Fruit fly (Drosophila melanogaster): ENCODE measurements around the gene Doc2.

The Doc2 gene

DNA sequence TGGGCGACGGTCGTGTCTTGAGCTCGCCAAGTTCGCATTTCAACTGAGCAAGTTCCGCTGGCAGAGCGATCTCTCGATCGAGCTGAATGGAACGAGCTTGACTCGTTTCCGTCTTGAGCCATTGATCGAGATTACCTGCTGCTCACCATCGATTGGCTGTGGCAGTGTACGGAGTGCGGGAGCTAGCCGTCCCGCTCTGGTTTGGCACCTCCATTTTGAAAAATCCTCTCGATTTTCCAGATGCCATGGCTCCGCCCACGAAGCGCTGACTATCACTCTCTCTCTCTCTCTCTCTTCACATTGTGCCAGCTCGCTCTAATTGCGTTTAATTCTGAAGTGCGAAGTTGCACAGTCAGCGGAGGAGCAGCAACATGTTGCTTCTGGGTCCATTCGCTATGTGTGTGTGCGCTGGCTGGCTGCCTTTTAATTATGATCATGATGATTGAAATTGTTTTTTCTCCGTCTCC is at the start of gene Doc2:
Gene Doc2 (minus strand): TSS at position 51 of the 467 bp plus-strand sequence.
- TF ChIP-seq Myc (optimal IDR thresholded peaks at IDR 0.05) (no peak), h (optimal IDR thresholded peaks at IDR 0.05) (no peak), psq (optimal IDR thresholded peaks at IDR 0.05) (no peak)

DNA sequence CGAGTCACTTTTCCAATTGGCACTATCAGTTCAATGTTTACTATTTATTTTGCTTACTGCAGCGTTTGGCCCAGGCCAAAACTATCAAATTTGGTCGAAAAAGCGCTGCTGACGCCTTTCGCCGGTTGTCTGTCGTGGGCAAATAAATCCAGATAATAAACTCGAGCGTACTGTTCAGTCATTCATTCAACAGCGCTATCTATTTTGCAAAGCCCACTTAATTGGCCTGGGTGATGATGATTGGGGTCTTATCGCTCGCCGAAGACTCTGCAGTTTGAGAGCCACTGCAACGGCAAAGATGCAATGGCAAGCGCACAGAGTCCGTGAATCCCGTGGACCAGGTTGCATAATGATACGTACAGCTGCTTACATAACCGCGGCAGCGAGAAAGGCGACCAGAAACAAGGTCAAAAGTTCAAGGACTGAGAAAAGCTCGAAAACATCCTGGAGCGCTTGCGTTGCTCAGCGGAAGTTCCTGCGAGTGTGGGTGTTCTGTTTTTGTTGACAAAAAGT is 47.5 kb upstream of the Doc2 start:
- TF ChIP-seq ttk (optimal IDR thresholded peaks at IDR 0.05), result no peak
- no peak for TF ChIP-seq h (optimal IDR thresholded peaks at IDR 0.05)
- TF ChIP-seq insv (optimal IDR thresholded peaks at IDR 0.05), result no peak
- no peak for TF ChIP-seq Sin3A (optimal IDR thresholded peaks at IDR 0.05)
- no peak for TF ChIP-seq Myc (optimal IDR thresholded peaks at IDR 0.05)

DNA sequence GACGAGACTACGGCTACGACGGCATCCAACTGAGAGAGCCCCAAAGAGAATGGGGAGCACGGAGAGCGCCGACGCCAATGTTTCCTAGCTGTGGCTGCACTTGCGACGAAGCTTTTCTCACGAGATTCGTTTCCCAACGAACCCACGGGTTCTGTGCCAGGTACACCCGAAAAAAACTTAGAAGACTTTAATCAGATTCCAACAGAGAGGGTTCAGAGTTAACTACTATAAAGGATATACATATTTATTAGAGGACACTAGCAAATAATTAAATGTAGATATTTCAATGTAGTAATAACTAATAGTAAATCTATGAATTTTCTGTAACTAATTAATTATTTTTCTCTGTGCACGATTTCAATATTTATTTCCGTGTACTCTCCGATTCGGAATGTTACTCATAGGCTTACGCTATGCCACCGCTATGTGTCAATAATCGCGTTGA is 47.0 kb upstream of the Doc2 start, which contains the start of gene Argk1:
Gene Argk1 (minus strand): TSS at position 31 of the 445 bp plus-strand sequence.
- TF ChIP-seq insv (optimal IDR thresholded peaks at IDR 0.05) (no peak), ttk (optimal IDR thresholded peaks at IDR 0.05) (no peak), Sin3A (optimal IDR thresholded peaks at IDR 0.05) (no peak), h (optimal IDR thresholded peaks at IDR 0.05) (no peak), psq (optimal IDR thresholded peaks at IDR 0.05) (no peak), Myc (optimal IDR thresholded peaks at IDR 0.05) (no peak)

dm6 chr3L:9064976-9065761 is 46.1 kb upstream of the Doc2 start:
- TF ChIP-seq Sin3A (optimal IDR thresholded peaks at IDR 0.05) (no peak), insv (optimal IDR thresholded peaks at IDR 0.05) (no peak), Myc (optimal IDR thresholded peaks at IDR 0.05) (no peak), ttk (optimal IDR thresholded peaks at IDR 0.05) (no peak), psq (optimal IDR thresholded peaks at IDR 0.05) (no peak), h (optimal IDR thresholded peaks at IDR 0.05) (no peak)

- no peak for TF ChIP-seq Myc (optimal IDR thresholded peaks at IDR 0.05)
- TF ChIP-seq ttk (optimal IDR thresholded peaks at IDR 0.05), result no peak
- no peak for TF ChIP-seq h (optimal IDR thresholded peaks at IDR 0.05)
- no peak for TF ChIP-seq psq (optimal IDR thresholded peaks at IDR 0.05)
- TF ChIP-seq insv (optimal IDR thresholded peaks at IDR 0.05), result no peak
- no peak for TF ChIP-seq Sin3A (optimal IDR thresholded peaks at IDR 0.05)
Observed at dm6 chr3L:9064207-9064754, 45.2 kb upstream of the Doc2 start.

DNA sequence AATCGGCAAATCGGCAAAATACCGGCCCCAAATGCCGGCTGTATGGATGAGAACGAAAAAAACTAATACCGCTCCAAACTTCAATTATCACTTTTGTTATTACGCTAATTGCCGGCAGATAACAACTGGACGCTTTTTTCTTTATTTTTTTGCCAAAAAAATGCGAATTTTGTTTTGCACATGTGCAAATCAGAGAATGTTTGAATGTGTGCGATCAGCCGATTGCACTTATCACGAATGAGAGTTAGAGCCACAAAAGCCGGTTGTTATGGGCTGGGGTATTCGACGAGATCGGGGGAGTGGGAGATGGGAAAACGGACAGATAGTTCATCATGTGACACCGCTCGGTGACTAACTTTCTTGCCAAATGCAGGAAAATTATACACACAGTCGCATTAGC is 44.6 kb upstream of the Doc2 start:
- no peak for TF ChIP-seq Sin3A (optimal IDR thresholded peaks at IDR 0.05)
- TF ChIP-seq h (optimal IDR thresholded peaks at IDR 0.05), result no peak
- TF ChIP-seq ttk (optimal IDR thresholded peaks at IDR 0.05), result no peak
- no peak for TF ChIP-seq psq (optimal IDR thresholded peaks at IDR 0.05)

DNA sequence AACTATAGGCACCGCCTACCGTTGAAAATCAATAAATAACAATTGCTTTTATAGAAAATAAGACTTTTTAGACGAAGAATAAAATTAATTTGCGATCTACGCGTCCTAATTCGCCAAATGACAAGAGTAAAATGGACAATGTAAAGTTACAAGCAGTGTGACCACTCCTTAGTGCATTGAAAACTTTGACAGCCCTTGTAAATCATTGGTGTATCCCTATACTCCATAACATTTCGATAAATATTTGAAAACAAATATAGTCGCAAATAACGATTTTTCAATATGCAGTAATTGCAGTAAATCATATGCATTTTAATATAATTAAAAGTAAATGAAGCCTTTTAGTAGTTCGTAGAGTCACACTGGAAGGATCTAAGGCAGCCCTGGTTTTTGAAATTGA is 43.8 kb upstream of the Doc2 start:
- TF ChIP-seq Myc (optimal IDR thresholded peaks at IDR 0.05), result no peak
- TF ChIP-seq h (optimal IDR thresholded peaks at IDR 0.05), result no peak
- TF ChIP-seq psq (optimal IDR thresholded peaks at IDR 0.05), result no peak
- no peak for TF ChIP-seq ttk (optimal IDR thresholded peaks at IDR 0.05)
- TF ChIP-seq Sin3A (optimal IDR thresholded peaks at IDR 0.05), result no peak
- no peak for TF ChIP-seq insv (optimal IDR thresholded peaks at IDR 0.05)

DNA sequence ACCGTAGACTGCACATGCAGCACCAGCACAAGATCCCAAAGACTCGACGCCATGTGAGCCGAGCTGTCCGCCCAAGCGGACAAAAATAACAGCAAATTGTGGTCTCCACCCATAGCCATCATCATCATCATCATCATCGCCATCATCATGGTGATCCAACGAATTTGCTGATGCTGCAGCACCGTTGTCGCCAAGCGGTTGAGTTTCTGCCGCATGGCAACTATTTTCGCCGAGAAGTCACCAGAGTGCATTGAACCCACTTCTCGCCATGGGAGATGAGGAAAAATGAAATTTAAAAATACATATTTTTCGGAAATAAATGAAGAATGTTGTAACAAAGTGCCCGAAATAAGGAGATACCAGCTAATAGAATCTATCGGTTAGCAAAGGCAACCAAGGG is 42.4 kb upstream of the Doc2 start:
- TF ChIP-seq Myc (optimal IDR thresholded peaks at IDR 0.05), result no peak

DNA sequence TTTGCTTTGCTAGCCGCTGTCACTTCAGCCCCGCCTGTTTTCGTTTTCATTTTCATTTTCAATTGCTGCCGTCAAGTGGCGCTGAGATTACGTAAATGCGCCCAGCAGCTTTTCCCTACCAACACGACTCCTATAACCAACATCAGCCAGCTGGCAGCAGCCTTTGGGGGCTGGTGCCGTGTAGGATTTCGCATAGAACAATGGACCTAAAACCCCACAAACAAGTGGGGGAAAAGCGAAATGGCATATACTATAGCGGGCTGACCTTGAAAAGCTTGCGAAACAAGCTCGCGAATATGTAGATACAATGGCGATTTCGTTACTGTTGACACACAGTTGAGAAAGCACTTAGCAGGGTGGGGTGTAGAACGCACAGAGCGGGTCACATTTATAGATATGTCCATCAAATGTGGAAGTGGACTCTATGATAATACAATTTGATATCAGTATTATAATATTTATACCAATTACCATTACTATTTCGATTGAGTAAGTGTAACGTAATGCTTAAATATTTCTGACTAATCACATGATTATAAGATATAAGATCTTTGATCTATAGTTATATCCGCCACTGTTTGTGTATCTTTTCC is 40.7 kb upstream of the Doc2 start:
- TF ChIP-seq psq (optimal IDR thresholded peaks at IDR 0.05) (no peak), ttk (optimal IDR thresholded peaks at IDR 0.05) (no peak), h (optimal IDR thresholded peaks at IDR 0.05) (no peak), Sin3A (optimal IDR thresholded peaks at IDR 0.05) (no peak), insv (optimal IDR thresholded peaks at IDR 0.05) (no peak)

DNA sequence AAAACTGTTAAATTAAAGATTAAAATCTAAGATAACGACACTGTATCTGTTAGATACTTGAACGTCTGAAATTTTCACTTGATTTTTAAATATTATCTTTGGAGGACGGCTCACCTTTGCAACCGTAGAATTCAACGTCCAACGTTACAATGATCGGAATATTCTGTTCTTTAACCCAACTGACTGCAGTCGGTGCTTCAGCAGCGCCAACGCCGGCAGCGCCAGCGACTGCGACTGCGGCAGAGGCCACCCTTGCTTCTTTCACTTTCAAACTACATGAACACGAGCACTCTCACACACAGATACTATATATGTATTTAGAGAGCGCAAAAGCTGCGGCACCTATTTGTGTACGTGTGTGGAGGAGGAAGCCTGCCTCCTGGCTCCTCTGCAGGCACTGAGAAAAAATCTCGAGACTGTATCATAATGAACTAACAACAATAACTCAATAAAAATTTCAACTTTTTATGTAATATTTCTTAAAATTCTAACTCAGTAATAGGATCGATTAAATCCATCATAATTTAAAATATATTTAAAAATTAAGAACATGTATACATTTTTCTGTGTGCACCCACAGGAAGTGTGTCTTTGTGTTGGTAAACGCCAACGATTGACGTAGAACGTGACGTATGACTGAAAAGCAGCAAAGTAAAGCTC is 38.5 kb upstream of the Doc2 start:
- TF ChIP-seq ttk (optimal IDR thresholded peaks at IDR 0.05), result no peak
- TF ChIP-seq h (optimal IDR thresholded peaks at IDR 0.05), result no peak
- TF ChIP-seq psq (optimal IDR thresholded peaks at IDR 0.05), result no peak
- no peak for TF ChIP-seq insv (optimal IDR thresholded peaks at IDR 0.05)
- TF ChIP-seq Sin3A (optimal IDR thresholded peaks at IDR 0.05), result no peak
- TF ChIP-seq Myc (optimal IDR thresholded peaks at IDR 0.05), result no peak

- TF ChIP-seq psq (optimal IDR thresholded peaks at IDR 0.05) (no peak), h (optimal IDR thresholded peaks at IDR 0.05) (no peak), Myc (optimal IDR thresholded peaks at IDR 0.05) (no peak), Sin3A (optimal IDR thresholded peaks at IDR 0.05) (no peak), insv (optimal IDR thresholded peaks at IDR 0.05) (no peak), ttk (optimal IDR thresholded peaks at IDR 0.05) (no peak)
Observed at dm6 chr3L:9055870-9056807, 37.1 kb upstream of the Doc2 start.
